Worm (Caenorhabditis elegans) whole organism, L1 larva: Measurements from ENCODE around the gene C05D12.7.

ENCODE experiments used
- C16A3.4 ChIP-seq: fragments of 150-350 bp; optimal IDR thresholded peaks from 2 replicates; lab custom pipeline; 2014; ENCODE audit warnings: missing biosample characterization, missing genetic modification characterization
- lin-13 ChIP-seq: fragments of 150-350 bp; optimal IDR thresholded peaks from 2 replicates; lab custom pipeline; 2014; ENCODE audit warnings: missing biosample characterization, missing genetic modification reagents, missing genetic modification characterization
- lin-15B ChIP-seq: fragments of 150-350 bp; sonication (generic microtip); optimal IDR thresholded peaks from 3 replicates; lab custom pipeline; 2014; ENCODE audit warnings: missing biosample characterization, missing genetic modification characterization
- mdl-1 ChIP-seq, 2 experiments: fragments of 150-350 bp; optimal IDR thresholded peaks; 2 replicates each; lab custom pipeline; 2014 to 2017; ENCODE audit warnings: missing biosample characterization in 2 of 2, missing genetic modification characterization in 2 of 2, inconsistent platforms in 1 of 2
- mep-1 ChIP-seq: fragments of 150-350 bp; optimal IDR thresholded peaks from 2 replicates; lab custom pipeline; 2014; ENCODE audit warnings: missing biosample characterization, missing genetic modification characterization
- nhr-11 ChIP-seq: fragments of 150-350 bp; optimal IDR thresholded peaks from 2 replicates; lab custom pipeline; 2014; ENCODE audit warnings: missing biosample characterization, missing genetic modification characterization
- nhr-12 ChIP-seq: sonication (generic microtip); optimal IDR thresholded peaks from 2 replicates; lab custom pipeline; 2017; ENCODE audit warnings: missing biosample characterization, missing genetic modification characterization
- nhr-28 ChIP-seq: fragments of 150-350 bp; optimal IDR thresholded peaks from 2 replicates; lab custom pipeline; 2014; ENCODE audit warnings: missing biosample characterization, missing genetic modification characterization
- nhr-85 ChIP-seq: sonication (generic microtip); peaks from one replicate; lab custom pipeline; 2016; ENCODE audit warnings: missing genetic modification characterization, inconsistent platforms, missing compliant biosample characterization
- skn-1 ChIP-seq: fragments of 150-350 bp; optimal IDR thresholded peaks from 2 replicates; lab custom pipeline; 2014; ENCODE audit warnings: missing biosample characterization, missing genetic modification characterization
- sptf-1 ChIP-seq: fragments of 150-350 bp; optimal IDR thresholded peaks from 2 replicates; lab custom pipeline; 2014; ENCODE audit warnings: missing biosample characterization, missing genetic modification characterization
- unc-30 ChIP-seq: sonication (generic microtip); optimal IDR thresholded peaks from 2 replicates; lab custom pipeline; 2017; ENCODE audit warnings: missing biosample characterization, missing genetic modification characterization
- zag-1 ChIP-seq: fragments of 150-350 bp; optimal IDR thresholded peaks from 2 replicates; lab custom pipeline; 2014; ENCODE audit warnings: missing biosample characterization, missing genetic modification characterization
- zip-4 ChIP-seq: fragments of 200-800 bp; sonication (Bioruptor generic); optimal IDR thresholded peaks from 2 replicates; lab custom pipeline; 2018; ENCODE audit warnings: mild to moderate bottlenecking, missing genetic modification characterization, moderate library complexity, missing compliant biosample characterization

DNA sequence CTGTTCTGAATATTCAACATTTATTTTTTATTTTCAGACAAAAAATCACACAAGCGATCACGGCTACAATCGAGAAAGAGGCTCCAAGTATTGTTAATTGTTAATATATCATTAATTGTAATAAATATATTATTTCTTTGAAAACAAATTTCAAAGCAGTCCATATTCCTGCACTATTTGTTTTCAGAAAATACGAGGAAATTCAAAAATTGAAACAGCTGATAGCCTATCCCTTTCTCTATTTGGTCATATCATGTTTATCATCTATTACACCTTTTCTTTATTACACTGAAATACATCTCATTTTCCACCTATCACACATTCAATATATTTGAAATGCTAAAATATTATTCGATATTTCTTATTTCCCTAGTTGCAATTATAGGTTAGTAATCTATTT, 35.1 kb downstream of the C05D12.7 start, which contains the start of gene W02B12.13:
- TF ChIP-seq unc-30 (tag; lab: Kevin White, UChicago), result no peak
- no peak for TF ChIP-seq nhr-11 (tag; lab: Kevin White, UChicago)
- TF ChIP-seq skn-1 (tag; lab: Kevin White, UChicago), result no peak
- TF ChIP-seq mep-1 (tag; lab: Kevin White, UChicago), result no peak
- no peak for TF ChIP-seq nhr-85 (tag; lab: Kevin White, UChicago)
- no peak for TF ChIP-seq mdl-1 (tag; optimal IDR thresholded peaks at IDR 0.05; lab: Kevin White, UChicago)
- TF ChIP-seq sptf-1 (tag; lab: Kevin White, UChicago), result no peak
- TF ChIP-seq C16A3.4 (tag; lab: Kevin White, UChicago), result no peak
- no peak for TF ChIP-seq nhr-28 (tag; lab: Kevin White, UChicago)
- TF ChIP-seq nhr-12, result no peak
- no peak for TF ChIP-seq zip-4
- no peak for TF ChIP-seq lin-13 (GFP tag; lab: Kevin White, UChicago)
- no peak for TF ChIP-seq zag-1 (tag; lab: Kevin White, UChicago)
- TF ChIP-seq lin-15B, result no peak
